Worm (Caenorhabditis elegans): ENCODE measurements around the gene zhit-2.

Gene zhit-2

ce11 chrIII:4223668-4224127 is 20.5 kb downstream of the zhit-2 start (continued):
- TF ChIP-seq unc-3 (GFP tag; conservative IDR thresholded peaks at IDR 0.05) (no peak), unc-3 (tag; optimal IDR thresholded peaks at IDR 0.05) (peak; percentile 57), pax-1 (tag; optimal IDR thresholded peaks at IDR 0.05) (no peak), C08G9.2 (tag; optimal IDR thresholded peaks at IDR 0.05) (peak; percentile 49), zip-5 (tag; optimal IDR thresholded peaks at IDR 0.05) (no peak), K09A11.1 (tag; optimal IDR thresholded peaks at IDR 0.05; ENCODE audit: insufficient read depth) (peak; percentile 42), unc-42 (tag; optimal IDR thresholded peaks at IDR 0.05) (peak; percentile 84), ceh-34 (tag; optimal IDR thresholded peaks at IDR 0.05) (peak; percentile 72), rnt-1 (tag; optimal IDR thresholded peaks at IDR 0.05) (peak; percentile 66), npax-4 (tag; optimal IDR thresholded peaks at IDR 0.05) (no peak), nhr-232 (tag; optimal IDR thresholded peaks at IDR 0.05) (no peak), nfya-1 (tag; optimal IDR thresholded peaks at IDR 0.05) (peak; percentile 88), syd-9 (tag; optimal IDR thresholded peaks at IDR 0.05) (peak; percentile 38), lin-11 (tag; optimal IDR thresholded peaks at IDR 0.05) (no peak), K02D7.2 (tag; optimal IDR thresholded peaks at IDR 0.05) (no peak), pag-3 (tag; optimal IDR thresholded peaks at IDR 0.05; ENCODE audit: borderline replicate concordance) (peak; percentile 21), gmeb-2 (tag; optimal IDR thresholded peaks at IDR 0.05) (no peak), ceh-18 (tag; optimal IDR thresholded peaks at IDR 0.05) (peak; percentile 98), madf-2 (tag; optimal IDR thresholded peaks at IDR 0.05) (no peak), ceh-24 (tag; optimal IDR thresholded peaks at IDR 0.05) (no peak), ceh-14 (tag; optimal IDR thresholded peaks at IDR 0.05) (peak; percentile 85), ceh-48 (tag; optimal IDR thresholded peaks at IDR 0.05) (peak; percentile 25), pha-2 (tag; optimal IDR thresholded peaks at IDR 0.05) (no peak), odd-2 (tag; optimal IDR thresholded peaks at IDR 0.05) (no peak), Y22D7AL.16 (tag; optimal IDR thresholded peaks at IDR 0.05) (no peak), fkh-6 (tag; optimal IDR thresholded peaks at IDR 0.05) (peak; percentile 43), sdc-2 (tag; optimal IDR thresholded peaks at IDR 0.05) (peak; percentile 32), hlh-8 (tag; optimal IDR thresholded peaks at IDR 0.05) (peak; percentile 36), ceh-22 (tag; optimal IDR thresholded peaks at IDR 0.05) (no peak), T23F11.4 (GFP tag; optimal IDR thresholded peaks at IDR 0.05) (no peak), tbx-7 (tag; optimal IDR thresholded peaks at IDR 0.05) (no peak), hlh-6 (tag; optimal IDR thresholded peaks at IDR 0.05) (peak; percentile 59), fax-1 (tag; optimal IDR thresholded peaks at IDR 0.05) (no peak), tbx-2 (tag; optimal IDR thresholded peaks at IDR 0.05) (peak; percentile 78), ets-4 (tag; optimal IDR thresholded peaks at IDR 0.05) (peak; percentile 57)

ce11 chrIII:4221527-4221926 is 22.7 kb downstream of the zhit-2 start:
- TF ChIP-seq tbx-2 (tag; optimal IDR thresholded peaks at IDR 0.05) (no peak), ahr-1 (tag; optimal IDR thresholded peaks at IDR 0.05) (no peak), tbx-7 (tag; optimal IDR thresholded peaks at IDR 0.05) (no peak), ceh-9 (tag; optimal IDR thresholded peaks at IDR 0.05) (no peak), K02D7.2 (tag; optimal IDR thresholded peaks at IDR 0.05) (no peak), K09A11.1 (tag; optimal IDR thresholded peaks at IDR 0.05; ENCODE audit: insufficient read depth) (no peak), syd-9 (tag; optimal IDR thresholded peaks at IDR 0.05) (no peak), C08G9.2 (tag; optimal IDR thresholded peaks at IDR 0.05) (no peak), ceh-6 (GFP tag; optimal IDR thresholded peaks at IDR 0.05) (no peak)

ce11 chrIII:4220864-4221263 is 23.3 kb downstream of the zhit-2 start:
- TF ChIP-seq fkh-10 (GFP tag; optimal IDR thresholded peaks at IDR 0.05), result no peak
- TF ChIP-seq pha-2 (tag; optimal IDR thresholded peaks at IDR 0.05), result no peak
- TF ChIP-seq hlh-15 (tag; optimal IDR thresholded peaks at IDR 0.05), result no peak
- TF ChIP-seq hlh-30 (tag; optimal IDR thresholded peaks at IDR 0.05; ENCODE audit: insufficient read depth), result no peak
- no peak for TF ChIP-seq ama-1 (optimal IDR thresholded peaks at IDR 0.05)
- no peak for TF ChIP-seq ztf-16 (tag; optimal IDR thresholded peaks at IDR 0.05)
- TF ChIP-seq tbx-2 (tag; optimal IDR thresholded peaks at IDR 0.05), result no peak
- no peak for TF ChIP-seq hlh-13 (GFP tag; optimal IDR thresholded peaks at IDR 0.05)
- TF ChIP-seq unc-55 (GFP tag; optimal IDR thresholded peaks at IDR 0.05), result no peak
- TF ChIP-seq ceh-24 (tag; optimal IDR thresholded peaks at IDR 0.05), result no peak
- no peak for TF ChIP-seq mec-3 (tag; optimal IDR thresholded peaks at IDR 0.05; ENCODE audit: borderline replicate concordance)
- no peak for TF ChIP-seq hlh-8 (tag; optimal IDR thresholded peaks at IDR 0.05)
- no peak for TF ChIP-seq ceh-19 (GFP tag; optimal IDR thresholded peaks at IDR 0.05)
- TF ChIP-seq lim-6 (tag; optimal IDR thresholded peaks at IDR 0.05), result no peak
- TF ChIP-seq unc-3 (GFP tag; conservative IDR thresholded peaks at IDR 0.05), result no peak
- no peak for TF ChIP-seq unc-3 (tag; optimal IDR thresholded peaks at IDR 0.05)
- no peak for TF ChIP-seq C38D4.7 (GFP tag; optimal IDR thresholded peaks at IDR 0.05)
- TF ChIP-seq pat-9 (tag; optimal IDR thresholded peaks at IDR 0.05), result no peak
